Fruit fly (Drosophila melanogaster): ENCODE results near the gene trx.

DNA sequence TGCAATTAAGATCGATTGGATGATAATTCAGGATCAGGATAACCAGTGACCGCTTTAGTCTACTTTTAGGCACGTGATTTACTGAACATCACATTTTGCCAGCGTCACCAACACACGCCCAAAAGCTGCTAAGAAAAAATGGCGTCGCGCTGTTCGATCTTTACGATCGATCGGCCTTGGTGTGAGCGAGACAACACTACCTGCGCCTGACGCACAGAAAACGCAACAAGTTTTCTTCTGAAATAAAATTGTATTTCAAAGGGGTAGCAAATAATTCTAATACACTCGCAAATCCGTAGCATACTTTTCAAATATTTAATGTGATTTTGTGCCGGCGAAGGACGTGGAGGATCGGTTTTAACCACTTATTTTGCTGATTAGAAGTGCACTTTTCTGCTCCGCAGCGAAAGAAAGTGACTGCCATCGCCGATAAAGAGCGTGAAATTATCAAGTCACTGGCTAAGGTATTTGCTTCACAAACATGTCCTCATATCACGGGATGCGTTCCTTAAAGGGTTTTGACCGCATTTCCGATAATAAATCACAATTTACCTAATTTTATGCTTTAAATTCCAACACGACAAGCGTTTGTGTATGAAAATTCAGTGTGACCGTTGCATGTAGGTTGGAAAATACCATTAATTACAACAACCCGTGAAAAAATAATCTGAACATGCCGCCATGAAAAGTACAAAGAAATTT, 21.4 kb upstream of the trx start:
- TF ChIP-seq fd85E (GFP tag; optimal IDR thresholded peaks at IDR 0.05) (no peak), Sox14 (GFP tag; optimal IDR thresholded peaks at IDR 0.05) (no peak), Hr4 (GFP tag; optimal IDR thresholded peaks at IDR 0.05) (no peak), CG6854 (GFP tag; optimal IDR thresholded peaks at IDR 0.05) (no peak), Sox15 (GFP tag; optimal IDR thresholded peaks at IDR 0.05) (no peak), Gug (GFP tag; IDR thresholded peaks at IDR 0.05) (no peak), Smox (GFP tag; optimal IDR thresholded peaks at IDR 0.05) (no peak)
